Worm (Caenorhabditis elegans) whole organism, early embryonic: ENCODE results near the gene pde-3.

Experiments
- B0310.2 ChIP-seq: sonication (generic microtip); optimal IDR thresholded peaks from 2 replicates; lab custom pipeline; 2016; ENCODE audit warnings: mild to moderate bottlenecking, missing genetic modification characterization, missing compliant biosample characterization
- F13C5.2 ChIP-seq: sonication (generic microtip); optimal IDR thresholded peaks from 2 replicates; lab custom pipeline; 2017; ENCODE audit warnings: mild to moderate bottlenecking, missing genetic modification characterization, inconsistent platforms, missing compliant biosample characterization
- aly-1 ChIP-seq: sonication (generic microtip); optimal IDR thresholded peaks from 2 replicates; lab custom pipeline; 2016; ENCODE audit warnings: missing genetic modification characterization, missing compliant biosample characterization
- ama-1 ChIP-seq: fragments of 150-350 bp; optimal IDR thresholded peaks from 2 replicates; lab custom pipeline; 2014
- ceh-13 ChIP-seq: fragments of 200-800 bp; sonication (Bioruptor generic); optimal IDR thresholded peaks from 2 replicates; lab custom pipeline; 2018; ENCODE audit warnings: mild to moderate bottlenecking, missing genetic modification characterization, missing compliant biosample characterization
- ceh-36 ChIP-seq: sonication (generic microtip); optimal IDR thresholded peaks from 2 replicates; lab custom pipeline; 2016; ENCODE audit warnings: missing genetic modification characterization, inconsistent platforms, missing compliant biosample characterization
- ets-7 ChIP-seq: sonication (generic microtip); optimal IDR thresholded peaks from 2 replicates; lab custom pipeline; 2016; ENCODE audit warnings: missing genotype, missing genetic modification characterization, missing compliant biosample characterization
- flt-1 ChIP-seq: fragments of 200-800 bp; sonication (Bioruptor generic); IDR thresholded peaks from 2 replicates; pipeline ENCODE4 v1.3.6; 2022; ENCODE audit warnings: missing genetic modification characterization, missing compliant biosample characterization
- hmbx-1 ChIP-seq: sonication (generic microtip); optimal IDR thresholded peaks from 2 replicates; lab custom pipeline; 2016; ENCODE audit warnings: mild to moderate bottlenecking, missing genetic modification characterization, missing compliant biosample characterization
- hmg-4 ChIP-seq: fragments of 200-800 bp; sonication (Bioruptor generic); optimal IDR thresholded peaks from 2 replicates; lab custom pipeline; 2018; ENCODE audit warnings: mild to moderate bottlenecking, missing genetic modification characterization, missing compliant biosample characterization
- hnd-1 ChIP-seq: sonication (generic microtip); optimal IDR thresholded peaks from 2 replicates; lab custom pipeline; 2016; ENCODE audit warnings: missing genetic modification characterization, missing compliant biosample characterization
- pes-1 ChIP-seq: fragments of 200-800 bp; sonication (Bioruptor generic); IDR thresholded peaks from 2 replicates; pipeline ENCODE4 v1.3.6; 2022; ENCODE audit warnings: missing genetic modification reagents, missing genetic modification characterization, missing compliant biosample characterization
- scrt-1 ChIP-seq: fragments of 200-800 bp; sonication (Bioruptor generic); IDR thresholded peaks from 2 replicates; pipeline ENCODE4 v1.3.6; 2022; ENCODE audit warnings: missing genetic modification characterization, missing compliant biosample characterization
- sea-1 ChIP-seq: fragments of 200-800 bp; sonication (Bioruptor generic); conservative IDR thresholded peaks from 2 replicates; pipeline ENCODE4 v1.3.6; 2022; ENCODE audit warnings: missing genetic modification characterization, missing compliant biosample characterization
- tbx-11 ChIP-seq: fragments of 200-800 bp; sonication (Bioruptor generic); IDR thresholded peaks from 2 replicates; pipeline ENCODE4 v1.3.6; 2022; ENCODE audit warnings: missing genetic modification characterization, missing compliant biosample characterization
- tbx-37 ChIP-seq: fragments of 200-800 bp; sonication (Bioruptor generic); conservative IDR thresholded peaks from 2 replicates; pipeline ENCODE4 v1.3.6; 2022; ENCODE audit warnings: missing genetic modification reagents, missing genetic modification characterization, missing compliant biosample characterization
- tra-4 ChIP-seq: sonication (generic microtip); optimal IDR thresholded peaks from 2 replicates; lab custom pipeline; 2017; ENCODE audit warnings: missing genetic modification characterization, missing compliant biosample characterization

pde-3 gene

ce11 chrII:14910307-14910706 lies 9.2 kb upstream of the pde-3 start, which contains the start of gene R03C1.1:
R03C1.1 (minus strand) TSS chrII:14910407.
- TF ChIP-seq sea-1 (GFP tag; lab: Robert Waterston, UW), result no peak
- TF ChIP-seq tbx-11, result no peak
- no peak for TF ChIP-seq ceh-36 (tag; lab: Kevin White, UChicago)
- TF ChIP-seq tbx-37, result no peak
- no peak for TF ChIP-seq ets-7

- no peak for TF ChIP-seq tra-4 (tag; lab: Kevin White, UChicago)
- TF ChIP-seq hmbx-1 (tag; lab: Kevin White, UChicago), result no peak
- TF ChIP-seq ama-1 (lab: Kevin White, UChicago), result no peak
- no peak for TF ChIP-seq tbx-11
- no peak for TF ChIP-seq flt-1 (GFP tag; lab: Robert Waterston, UW)
- TF ChIP-seq pes-1 (GFP tag; lab: Robert Waterston, UW), result no peak
- no peak for TF ChIP-seq hmg-4 (GFP tag; lab: Kevin White, UChicago)
- no peak for TF ChIP-seq B0310.2
- TF ChIP-seq scrt-1 (GFP tag; lab: Robert Waterston, UW), result no peak
- TF ChIP-seq hnd-1 (tag; lab: Kevin White, UChicago), result no peak
- no peak for TF ChIP-seq ceh-36 (tag; lab: Kevin White, UChicago)
- no peak for TF ChIP-seq ceh-13 (GFP tag; lab: Kevin White, UChicago)
- no peak for TF ChIP-seq sea-1 (GFP tag; lab: Robert Waterston, UW)
- TF ChIP-seq ets-7, result no peak
- TF ChIP-seq tbx-37, result no peak
Measured at ce11 chrII:14916848-14917247, 2.7 kb upstream of the pde-3 start.

ce11 chrII:14928766-14929165 lies 9.3 kb downstream of the pde-3 start:
- TF ChIP-seq hmbx-1 (tag; lab: Kevin White, UChicago) (no peak), tra-4 (tag; lab: Kevin White, UChicago) (no peak), tbx-37 (no peak), F13C5.2 (tag; lab: Kevin White, UChicago) (no peak), scrt-1 (GFP tag; lab: Robert Waterston, UW) (no peak), sea-1 (GFP tag; lab: Robert Waterston, UW) (no peak), B0310.2 (no peak), hmg-4 (GFP tag; lab: Kevin White, UChicago) (no peak), hnd-1 (tag; lab: Kevin White, UChicago) (no peak)

ce11 chrII:14935431-14936071 lies 16.0 kb downstream of the pde-3 start:
- no peak for TF ChIP-seq tbx-37
- TF ChIP-seq B0310.2, result no peak
- TF ChIP-seq ama-1 (lab: Kevin White, UChicago), result no peak
- no peak for TF ChIP-seq aly-1 (tag; lab: Kevin White, UChicago)
- no peak for TF ChIP-seq F13C5.2 (tag; lab: Kevin White, UChicago)
- TF ChIP-seq ceh-13 (GFP tag; lab: Kevin White, UChicago), result no peak

ce11 chrII:14938319-14938718 lies 18.8 kb downstream of the pde-3 start:
- no peak for TF ChIP-seq scrt-1 (GFP tag; lab: Robert Waterston, UW)
- no peak for TF ChIP-seq flt-1 (GFP tag; lab: Robert Waterston, UW)
- no peak for TF ChIP-seq ama-1 (lab: Kevin White, UChicago)
- no peak for TF ChIP-seq hmg-4 (GFP tag; lab: Kevin White, UChicago)
- TF ChIP-seq tra-4 (tag; lab: Kevin White, UChicago), result no peak
- no peak for TF ChIP-seq ets-7
- TF ChIP-seq hmbx-1 (tag; lab: Kevin White, UChicago), result no peak
- no peak for TF ChIP-seq B0310.2
- no peak for TF ChIP-seq F13C5.2 (tag; lab: Kevin White, UChicago)
- TF ChIP-seq hnd-1 (tag; lab: Kevin White, UChicago), result no peak
- no peak for TF ChIP-seq ceh-13 (GFP tag; lab: Kevin White, UChicago)
- no peak for TF ChIP-seq tbx-11
- no peak for TF ChIP-seq sea-1 (GFP tag; lab: Robert Waterston, UW)
- TF ChIP-seq ceh-36 (tag; lab: Kevin White, UChicago), result no peak
- TF ChIP-seq aly-1 (tag; lab: Kevin White, UChicago), result no peak
- no peak for TF ChIP-seq tbx-37
- no peak for TF ChIP-seq pes-1 (GFP tag; lab: Robert Waterston, UW)

ce11 chrII:14940325-14940724 lies 20.8 kb downstream of the pde-3 start:
- no peak for TF ChIP-seq tbx-37
- no peak for TF ChIP-seq flt-1 (GFP tag; lab: Robert Waterston, UW)
- no peak for TF ChIP-seq F13C5.2 (tag; lab: Kevin White, UChicago)
- TF ChIP-seq B0310.2, result no peak
- no peak for TF ChIP-seq ceh-36 (tag; lab: Kevin White, UChicago)
- TF ChIP-seq aly-1 (tag; lab: Kevin White, UChicago), result no peak
- no peak for TF ChIP-seq hnd-1 (tag; lab: Kevin White, UChicago)
- no peak for TF ChIP-seq pes-1 (GFP tag; lab: Robert Waterston, UW)
- no peak for TF ChIP-seq scrt-1 (GFP tag; lab: Robert Waterston, UW)
- TF ChIP-seq ceh-13 (GFP tag; lab: Kevin White, UChicago), result no peak
- TF ChIP-seq hmbx-1 (tag; lab: Kevin White, UChicago), result no peak
- TF ChIP-seq tbx-11, result no peak
- TF ChIP-seq hmg-4 (GFP tag; lab: Kevin White, UChicago), result no peak

ce11 chrII:14940980-14941379 lies 21.5 kb downstream of the pde-3 start:
- TF ChIP-seq hmbx-1 (tag; lab: Kevin White, UChicago), result no peak
- no peak for TF ChIP-seq pes-1 (GFP tag; lab: Robert Waterston, UW)
- TF ChIP-seq ceh-36 (tag; lab: Kevin White, UChicago), result no peak
- no peak for TF ChIP-seq flt-1 (GFP tag; lab: Robert Waterston, UW)
- TF ChIP-seq F13C5.2 (tag; lab: Kevin White, UChicago), result no peak
- TF ChIP-seq scrt-1 (GFP tag; lab: Robert Waterston, UW), result no peak
- TF ChIP-seq B0310.2, result no peak
- no peak for TF ChIP-seq hnd-1 (tag; lab: Kevin White, UChicago)
- TF ChIP-seq tbx-37, result no peak
- no peak for TF ChIP-seq hmg-4 (GFP tag; lab: Kevin White, UChicago)
- TF ChIP-seq sea-1 (GFP tag; lab: Robert Waterston, UW), result no peak
- no peak for TF ChIP-seq ets-7
- no peak for TF ChIP-seq aly-1 (tag; lab: Kevin White, UChicago)
- TF ChIP-seq ama-1 (lab: Kevin White, UChicago), result no peak
- no peak for TF ChIP-seq ceh-13 (GFP tag; lab: Kevin White, UChicago)
- TF ChIP-seq tra-4 (tag; lab: Kevin White, UChicago), result no peak
